Worm (Caenorhabditis elegans) whole organism, midembryonic: ENCODE measurements around the gene sbp-1.

Experiments used
- T22C8.4 ChIP-seq: fragments of 200-800 bp; sonication (Bioruptor generic); IDR thresholded peaks from 2 replicates; pipeline ENCODE4 v1.3.6; 2022; ENCODE audit warnings: missing genetic modification characterization, missing compliant biosample characterization
- cog-1 ChIP-seq: sonication (generic microtip); optimal IDR thresholded peaks from 2 replicates; lab custom pipeline; 2016; ENCODE audit warnings: missing genetic modification characterization, missing compliant biosample characterization
- flt-1 ChIP-seq: fragments of 200-800 bp; sonication (Bioruptor generic); IDR thresholded peaks from 2 replicates; pipeline ENCODE4 v1.3.6; 2022; ENCODE audit warnings: missing genetic modification characterization, missing compliant biosample characterization
- klf-2 ChIP-seq: fragments of 200-800 bp; sonication (Bioruptor generic); conservative IDR thresholded peaks from 2 replicates; pipeline ENCODE4 v1.3.6; 2022; ENCODE audit warnings: missing genetic modification reagents, missing genetic modification characterization, missing compliant biosample characterization
- med-1 ChIP-seq: sonication (generic microtip); optimal IDR thresholded peaks from 2 replicates; lab custom pipeline; 2017; ENCODE audit warnings: missing genetic modification characterization, mild to moderate bottlenecking, missing compliant biosample characterization, antibody characterized with exemption, missing genetic modification reagents; ENCODE audit not compliant: insufficient read depth
- ref-1 ChIP-seq: fragments of 200-800 bp; sonication (Bioruptor generic); conservative IDR thresholded peaks from 2 replicates; pipeline ENCODE4 v1.3.6; 2022; ENCODE audit warnings: missing genetic modification reagents, missing genetic modification characterization, missing compliant biosample characterization
- tab-1 ChIP-seq: fragments of 200-800 bp; sonication (Bioruptor generic); IDR thresholded peaks from 2 replicates; pipeline ENCODE4 v1.3.6; 2022; ENCODE audit warnings: missing genetic modification characterization, missing compliant biosample characterization
- ztf-23 ChIP-seq: fragments of 200-800 bp; sonication (Bioruptor generic); IDR thresholded peaks from 2 replicates; pipeline ENCODE4 v1.3.6; 2022; ENCODE audit warnings: missing genetic modification reagents, missing genetic modification characterization, missing compliant biosample characterization
- ztf-29 ChIP-seq: fragments of 200-800 bp; sonication (Bioruptor generic); IDR thresholded peaks from 2 replicates; pipeline ENCODE4 v1.3.6; 2022; ENCODE audit warnings: missing genetic modification reagents, missing genetic modification characterization, missing compliant biosample characterization

The sbp-1 gene

DNA sequence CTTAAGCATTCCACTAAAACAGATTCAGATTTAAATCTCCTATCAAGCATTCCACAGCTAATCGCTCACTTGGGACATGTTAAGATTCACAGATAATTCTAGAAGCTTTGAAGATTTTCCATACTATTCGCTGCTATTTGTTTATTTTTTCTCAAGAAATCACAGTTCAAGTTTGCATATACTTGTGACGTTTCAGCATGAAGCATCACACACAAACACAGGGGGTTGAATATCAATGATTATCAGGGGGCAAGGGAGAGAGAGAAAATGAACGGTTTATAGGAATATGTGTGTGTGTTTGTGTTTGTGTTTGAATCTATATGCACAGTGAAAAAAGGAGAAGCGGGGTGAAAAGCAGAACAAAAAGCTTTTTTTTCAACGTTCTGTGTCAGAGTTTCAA is 39.6 kb downstream of the sbp-1 start, which contains the start of gene Y47D3B.12:
Gene Y47D3B.12 (plus strand): TSS at position 301 of the 400 bp plus-strand sequence.
- TF ChIP-seq cog-1 (no peak), ztf-29 (GFP tag; lab: Robert Waterston, UW) (no peak), ztf-23 (GFP tag; lab: Robert Waterston, UW) (no peak), flt-1 (no peak), klf-2 (no peak), ref-1 (GFP tag; lab: Robert Waterston, UW) (no peak), med-1 (GFP tag; lab: Kevin White, UChicago) (no peak), tab-1 (no peak), T22C8.4 (GFP tag; lab: Robert Waterston, UW) (no peak)

DNA sequence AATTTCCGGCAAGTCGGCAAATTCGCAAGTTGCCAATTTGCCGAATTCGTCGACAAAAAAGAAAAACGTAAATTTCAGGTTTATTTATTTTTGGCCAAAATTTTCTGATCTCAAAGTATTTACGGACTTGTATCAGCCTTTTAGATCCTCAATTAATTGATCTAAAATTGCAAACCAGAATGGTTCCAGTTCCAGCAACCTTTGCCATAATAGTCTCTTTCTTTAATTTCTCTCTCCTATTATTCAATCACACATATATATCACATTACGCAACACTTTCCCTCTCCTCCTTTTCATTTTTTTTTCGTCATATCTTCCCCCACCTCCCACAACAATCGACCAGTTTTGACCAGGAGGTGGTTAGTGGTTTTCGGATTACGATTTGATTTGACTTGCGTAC is 44.9 kb downstream of the sbp-1 start, which contains the start of gene Y47D3B.3:
Gene Y47D3B.3 (plus strand): TSS at position 301 of the 400 bp plus-strand sequence.
- TF ChIP-seq tab-1 (no peak), med-1 (GFP tag; lab: Kevin White, UChicago) (no peak)

DNA sequence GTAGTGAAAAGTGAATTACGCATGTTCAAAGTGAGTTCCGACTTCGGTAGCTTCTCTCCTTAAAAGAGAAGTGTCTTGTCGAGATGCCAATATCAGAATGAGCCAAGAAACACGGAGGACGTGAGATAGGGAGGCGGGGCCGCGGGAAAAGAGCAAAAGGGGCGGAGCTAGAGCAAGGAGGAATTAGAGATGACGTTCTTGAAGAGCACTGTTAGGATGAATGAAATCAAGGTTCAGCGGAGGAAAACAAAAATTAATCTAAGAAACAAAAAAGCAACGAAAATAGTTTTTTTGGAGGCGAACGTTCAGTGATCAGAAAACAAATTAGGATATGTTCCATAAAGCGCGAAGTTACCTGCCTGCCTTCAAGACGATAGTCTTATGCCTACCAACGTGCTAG is 49.2 kb downstream of the sbp-1 start, which contains the start of gene nlp-21:
Gene nlp-21 (minus strand): TSS at position 101 of the 400 bp plus-strand sequence.
- TF ChIP-seq klf-2 (no peak), ztf-29 (GFP tag; lab: Robert Waterston, UW) (no peak), ztf-23 (GFP tag; lab: Robert Waterston, UW) (no peak), T22C8.4 (GFP tag; lab: Robert Waterston, UW) (no peak), ref-1 (GFP tag; lab: Robert Waterston, UW) (no peak)

- TF ChIP-seq klf-2 (no peak), ztf-23 (GFP tag; lab: Robert Waterston, UW) (no peak), flt-1 (no peak), ztf-29 (GFP tag; lab: Robert Waterston, UW) (peak; percentile 11; the same call in 1 of the 2 replicates), ref-1 (GFP tag; lab: Robert Waterston, UW) (no peak)
These were observed 49.6 kb downstream of the sbp-1 start for ce11 chrIII:11392740-11393139.

DNA sequence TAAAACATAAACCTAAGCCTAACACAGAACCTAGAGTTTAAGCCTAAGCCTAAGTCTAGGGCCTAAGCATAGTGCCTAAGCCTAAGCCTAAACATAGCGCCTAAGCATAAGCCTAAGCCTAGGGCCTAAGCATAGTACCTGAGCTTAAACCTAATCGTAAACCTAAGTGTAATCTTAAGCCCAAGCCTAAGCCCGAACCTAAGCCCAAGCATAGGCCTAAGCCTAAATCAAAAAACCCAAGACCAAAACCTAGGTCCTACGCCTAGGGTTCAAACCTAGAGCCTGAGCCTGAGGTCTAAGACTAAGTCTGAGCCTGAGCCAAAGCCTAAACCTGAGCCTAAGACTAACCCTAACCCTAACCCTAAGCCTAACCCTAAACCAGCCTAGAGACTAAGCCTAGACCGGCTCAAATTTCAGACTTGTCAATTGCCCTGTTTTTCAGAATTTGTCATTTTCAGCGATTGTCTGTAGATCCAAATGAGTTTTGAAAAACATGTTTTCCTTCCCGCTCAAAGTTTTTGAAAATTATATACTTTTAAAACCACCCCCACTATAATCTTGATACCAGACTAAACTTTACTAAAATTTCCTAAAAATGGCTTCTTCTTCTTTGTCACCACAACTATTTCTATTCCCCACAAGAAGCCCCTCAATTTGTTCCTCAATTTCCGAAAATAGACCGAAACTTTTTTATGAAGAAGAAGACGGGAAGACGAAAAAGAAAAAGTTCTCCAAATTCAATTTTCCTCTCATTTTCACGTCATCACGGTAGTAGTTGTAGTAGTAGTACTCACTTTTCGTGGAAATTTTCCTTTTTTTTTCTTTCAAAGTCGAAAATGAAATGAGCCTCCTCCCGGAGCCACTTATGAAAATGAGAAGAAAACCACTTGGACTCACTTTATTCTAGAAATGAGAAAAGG is 50.5 kb downstream of the sbp-1 start:
- no peak for TF ChIP-seq ref-1 (GFP tag; lab: Robert Waterston, UW)
- TF ChIP-seq cog-1: no peak
- TF ChIP-seq flt-1: no peak
- TF ChIP-seq ztf-29 (GFP tag; lab: Robert Waterston, UW): no peak
- TF ChIP-seq med-1 (GFP tag; lab: Kevin White, UChicago): no peak
- no peak for TF ChIP-seq klf-2
- TF ChIP-seq tab-1: no peak
- no peak for TF ChIP-seq ztf-23 (GFP tag; lab: Robert Waterston, UW)
- no peak for TF ChIP-seq T22C8.4 (GFP tag; lab: Robert Waterston, UW)

DNA sequence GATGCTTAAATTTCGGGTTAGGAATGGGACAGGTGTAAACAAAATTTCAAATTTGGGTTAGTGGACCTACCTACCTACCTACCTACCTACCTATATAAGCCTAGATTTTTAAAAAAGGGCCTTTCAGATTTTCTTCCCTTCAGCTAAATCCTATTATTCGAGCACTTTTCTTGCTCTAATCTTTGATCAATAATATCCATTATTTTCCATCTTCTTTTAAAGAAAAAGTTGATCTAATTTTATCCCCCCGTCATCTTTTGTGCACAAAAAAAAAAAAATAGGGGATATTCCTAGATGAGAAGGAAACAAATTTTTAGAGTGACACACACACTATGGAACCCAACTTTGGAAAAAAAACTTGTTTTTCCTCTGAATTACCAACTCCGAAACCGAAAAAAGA is 51.5 kb downstream of the sbp-1 start:
- no peak for TF ChIP-seq tab-1

- TF ChIP-seq med-1 (GFP tag; lab: Kevin White, UChicago): no peak
- TF ChIP-seq ztf-29 (GFP tag; lab: Robert Waterston, UW): no peak
These were observed 53.0 kb downstream of the sbp-1 start for ce11 chrIII:11389384-11389783.

ce11 chrIII:11381922-11382321 is 60.4 kb downstream of the sbp-1 start, which contains the start of gene subs-4:
subs-4 (plus strand) TSS chrIII:11382222.
- TF ChIP-seq flt-1: no peak
- no peak for TF ChIP-seq tab-1
- no peak for TF ChIP-seq ztf-23 (GFP tag; lab: Robert Waterston, UW)
- no peak for TF ChIP-seq med-1 (GFP tag; lab: Kevin White, UChicago)
- TF ChIP-seq ref-1 (GFP tag; lab: Robert Waterston, UW): no peak
- no peak for TF ChIP-seq klf-2
- no peak for TF ChIP-seq cog-1
- TF ChIP-seq T22C8.4 (GFP tag; lab: Robert Waterston, UW): no peak
- TF ChIP-seq ztf-29 (GFP tag; lab: Robert Waterston, UW): no peak

DNA sequence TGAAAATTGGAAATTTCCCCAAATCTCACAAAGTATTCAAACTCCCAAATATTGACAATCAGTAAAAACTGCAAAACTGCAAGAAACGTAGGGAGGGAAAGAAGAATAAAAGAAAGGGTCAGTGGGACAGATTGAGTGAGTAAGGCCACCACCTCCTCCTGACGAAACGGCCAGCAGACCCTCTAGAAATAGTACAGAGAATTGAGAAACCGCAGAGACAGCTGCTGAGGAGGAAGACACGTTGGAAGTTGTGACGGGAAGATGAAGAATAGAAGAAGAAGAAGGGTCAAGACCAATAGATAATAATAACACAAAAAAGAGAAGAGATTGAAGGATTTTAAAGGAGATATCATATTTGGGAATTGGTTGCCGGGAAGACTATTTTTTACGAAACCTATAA is 61.8 kb downstream of the sbp-1 start:
- TF ChIP-seq cog-1 (no peak), med-1 (GFP tag; lab: Kevin White, UChicago) (no peak), ref-1 (GFP tag; lab: Robert Waterston, UW) (no peak)

- no peak for TF ChIP-seq flt-1
- no peak for TF ChIP-seq tab-1
- TF ChIP-seq ztf-23 (GFP tag; lab: Robert Waterston, UW): no peak
- TF ChIP-seq T22C8.4 (GFP tag; lab: Robert Waterston, UW): no peak
- no peak for TF ChIP-seq klf-2
- TF ChIP-seq ref-1 (GFP tag; lab: Robert Waterston, UW): no peak
- TF ChIP-seq ztf-29 (GFP tag; lab: Robert Waterston, UW): no peak
- TF ChIP-seq cog-1: no peak
- no peak for TF ChIP-seq med-1 (GFP tag; lab: Kevin White, UChicago)
These were observed 63.5 kb downstream of the sbp-1 start for ce11 chrIII:11378910-11379309.

DNA sequence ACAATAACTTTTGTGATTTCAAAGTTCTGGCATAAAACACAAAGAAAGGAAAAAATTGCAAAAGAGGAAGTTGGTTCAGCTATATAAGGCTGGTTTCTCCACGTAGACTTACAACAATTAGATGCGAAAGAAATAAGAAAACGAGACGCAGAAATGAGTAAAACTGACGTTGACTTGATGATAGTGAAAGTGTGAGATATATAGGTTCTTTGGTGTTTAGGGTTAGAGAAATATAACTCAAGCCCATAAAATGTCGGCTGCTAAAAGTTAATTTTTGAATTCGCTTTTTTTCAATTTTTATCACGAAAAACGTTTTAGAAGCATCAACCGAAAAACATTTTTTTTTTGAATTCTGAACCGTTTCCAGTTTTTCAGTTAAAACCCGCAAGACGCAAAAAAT is 63.9 kb downstream of the sbp-1 start:
- TF ChIP-seq ztf-23 (GFP tag; lab: Robert Waterston, UW): no peak
- no peak for TF ChIP-seq ztf-29 (GFP tag; lab: Robert Waterston, UW)
- TF ChIP-seq ref-1 (GFP tag; lab: Robert Waterston, UW): no peak
- no peak for TF ChIP-seq med-1 (GFP tag; lab: Kevin White, UChicago)
- no peak for TF ChIP-seq T22C8.4 (GFP tag; lab: Robert Waterston, UW)
- TF ChIP-seq cog-1: no peak
- no peak for TF ChIP-seq tab-1
- TF ChIP-seq klf-2: no peak
- no peak for TF ChIP-seq flt-1
